Fruit fly (Drosophila melanogaster) whole organism, adult: ENCODE measurements around the gene CG7110.

Source experiments
- kay ChIP-seq: fragments of 200-800 bp; sonication (Bioruptor generic); peaks from one replicate; lab custom pipeline; 2016; ENCODE audit warnings: missing biosample characterization, missing genetic modification characterization, borderline replicate concordance
- pad ChIP-seq: fragments of 200-800 bp; sonication (Bioruptor generic); optimal IDR thresholded peaks from 3 replicates; lab custom pipeline; 2017; ENCODE audit warnings: missing biosample characterization, missing genetic modification characterization, mild to moderate bottlenecking, moderate library complexity, missing genetic modification reagents
- tj ChIP-seq: fragments of 200-800 bp; sonication (Bioruptor generic); optimal IDR thresholded peaks from 3 replicates; lab custom pipeline; 2017; ENCODE audit warnings: missing biosample characterization, mild to moderate bottlenecking, missing genetic modification characterization, moderate library complexity

DNA sequence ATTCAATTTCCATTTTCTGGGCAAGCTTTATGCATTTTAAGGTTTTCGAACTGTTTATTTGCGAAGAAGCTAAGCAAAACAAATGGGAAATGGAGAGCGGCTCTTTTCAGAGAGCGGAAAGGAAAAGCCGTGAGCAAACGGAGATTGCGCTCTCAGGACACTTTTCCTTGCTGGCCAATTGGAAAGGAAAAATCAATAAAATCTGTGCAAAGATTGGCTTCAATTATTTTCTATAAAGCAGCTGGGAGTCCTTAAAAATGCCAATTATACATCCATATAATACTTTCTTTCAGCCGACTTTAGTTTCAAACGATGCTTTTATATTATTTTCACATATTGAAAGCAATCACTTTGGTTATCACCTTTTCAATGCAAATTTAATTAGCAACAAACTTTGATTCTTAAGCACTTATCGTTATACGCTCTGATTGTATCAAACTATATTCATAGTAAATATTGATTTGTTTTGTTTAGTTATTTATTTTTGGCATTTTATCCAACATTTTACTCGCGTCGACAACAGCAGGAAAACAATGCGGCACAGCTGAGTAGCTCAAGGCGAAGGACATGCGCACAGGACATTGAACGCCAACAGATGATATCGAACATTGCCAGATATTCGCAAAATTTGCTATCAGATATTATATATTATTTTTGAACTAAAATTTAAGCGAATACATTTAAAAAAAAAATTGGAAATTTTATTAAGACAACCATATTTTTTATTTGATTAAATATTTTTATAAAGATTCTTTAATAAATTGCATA, 44.0 kb upstream of the CG7110 start, which contains the start of gene CG9395:
- no peak for TF ChIP-seq pad (GFP tag; lab: Kevin White, UChicago)
- no peak for TF ChIP-seq kay
- no peak for TF ChIP-seq tj (GFP tag; lab: Kevin White, UChicago)
